Fruit fly (Drosophila melanogaster) whole organism, embryonic: ENCODE measurements around the gene dao.

Source experiments
- Atf3 ChIP-seq: fragments of 200-800 bp; sonication (Bioruptor generic); optimal IDR thresholded peaks from 3 replicates; lab custom pipeline; 2016; ENCODE audit warnings: missing biosample characterization, missing genetic modification characterization
- Bgb ChIP-seq: fragments of 200-800 bp; sonication (Bioruptor generic); IDR thresholded peaks from 2 replicates; pipeline ENCODE4 v1.3.6; 2022; ENCODE audit warnings: missing biosample characterization, missing genetic modification characterization; ENCODE audit not compliant: partially characterized antibody
- CG10431 ChIP-seq: fragments of 200-800 bp; sonication (Bioruptor generic); optimal IDR thresholded peaks from 3 replicates; lab custom pipeline; 2018; ENCODE audit warnings: missing biosample characterization, mild to moderate bottlenecking, missing genetic modification characterization
- CG11247 ChIP-seq: fragments of 200-800 bp; sonication (Bioruptor generic); IDR thresholded peaks from 2 replicates; pipeline ENCODE4 v1.3.6; 2022; ENCODE audit warnings: missing biosample characterization, missing genetic modification characterization
- CG12236 ChIP-seq: fragments of 200-800 bp; sonication (Bioruptor generic); optimal IDR thresholded peaks from 2 replicates; lab custom pipeline; 2016; ENCODE audit warnings: missing biosample characterization, missing genetic modification characterization
- CG15514 ChIP-seq: fragments of 200-800 bp; sonication (Bioruptor generic); optimal IDR thresholded peaks from 3 replicates; lab custom pipeline; 2017; ENCODE audit warnings: missing biosample characterization, missing genetic modification characterization, mild to moderate bottlenecking, moderate library complexity, missing genetic modification reagents
- CG15601 ChIP-seq: fragments of 200-800 bp; sonication (Bioruptor generic); optimal IDR thresholded peaks from 3 replicates; lab custom pipeline; 2019; ENCODE audit warnings: missing biosample characterization, mild to moderate bottlenecking, missing genetic modification characterization, moderate library complexity
- CG18262 ChIP-seq: fragments of 200-800 bp; optimal IDR thresholded peaks from 3 replicates; lab custom pipeline; 2019; ENCODE audit warnings: missing biosample characterization, mild to moderate bottlenecking, missing genetic modification characterization, moderate library complexity
- CG1832 ChIP-seq: fragments of 200-800 bp; sonication (Bioruptor generic); optimal IDR thresholded peaks from 2 replicates; lab custom pipeline; 2017; ENCODE audit warnings: missing biosample characterization, mild to moderate bottlenecking, missing genetic modification characterization, inconsistent platforms
- CG31441 ChIP-seq: fragments of 200-800 bp; sonication (Bioruptor generic); IDR thresholded peaks from 2 replicates; pipeline ENCODE4 v1.3.6; 2022; ENCODE audit warnings: missing biosample characterization, missing genetic modification characterization
- CG32532 ChIP-seq: fragments of 200-800 bp; sonication (Bioruptor generic); IDR thresholded peaks from 2 replicates; pipeline ENCODE4 v1.3.6; 2022; ENCODE audit warnings: missing biosample characterization, missing genetic modification characterization
- CG6689 ChIP-seq: fragments of 200-800 bp; sonication (Bioruptor generic); IDR thresholded peaks from 2 replicates; pipeline ENCODE4 v1.3.6; 2022; ENCODE audit warnings: missing biosample characterization, missing genetic modification characterization
- CG9215 ChIP-seq: fragments of 200-800 bp; sonication (Bioruptor generic); IDR thresholded peaks from 2 replicates; pipeline ENCODE4 v1.3.6; 2022; ENCODE audit warnings: missing biosample characterization, missing genetic modification characterization
- CrebB ChIP-seq: fragments of 200-800 bp; sonication (Bioruptor generic); optimal IDR thresholded peaks from 3 replicates; lab custom pipeline; 2018; ENCODE audit warnings: missing biosample characterization, mild to moderate bottlenecking, missing genetic modification characterization
- Dad ChIP-seq: fragments of 200-800 bp; sonication (Bioruptor generic); optimal IDR thresholded peaks from 3 replicates; lab custom pipeline; 2016; ENCODE audit warnings: missing biosample characterization, missing genetic modification characterization
- Dbx ChIP-seq: fragments of 200-800 bp; sonication (Bioruptor generic); IDR thresholded peaks from 3 replicates; pipeline ENCODE4 v1.3.6; 2022; ENCODE audit warnings: missing biosample characterization, missing genetic modification characterization
- Dp ChIP-seq: fragments of 200-800 bp; sonication (Bioruptor generic); optimal IDR thresholded peaks from 2 replicates; lab custom pipeline; 2018; ENCODE audit warnings: missing biosample characterization, mild to moderate bottlenecking, missing genetic modification characterization, moderate library complexity
- E2f1 ChIP-seq: fragments of 200-800 bp; sonication (Bioruptor generic); IDR thresholded peaks from 2 replicates; pipeline ENCODE4 v1.3.6; 2022; ENCODE audit warnings: missing biosample characterization, missing genetic modification characterization
- H15 ChIP-seq: fragments of 200-800 bp; sonication (Bioruptor generic); IDR thresholded peaks from 3 replicates; pipeline ENCODE4 v1.3.6; 2022; ENCODE audit warnings: missing biosample characterization, missing genetic modification characterization
- HHEX ChIP-seq: fragments of 200-800 bp; sonication (Bioruptor generic); optimal IDR thresholded peaks from 3 replicates; lab custom pipeline; 2017; ENCODE audit warnings: missing biosample characterization, mild to moderate bottlenecking, missing genetic modification characterization, missing genetic modification reagents
- Hand ChIP-seq: fragments of 200-800 bp; sonication (Bioruptor generic); optimal IDR thresholded peaks from 2 replicates; lab custom pipeline; 2017; ENCODE audit warnings: mild to moderate bottlenecking, missing biosample characterization, missing genetic modification reagents, missing genetic modification characterization
- HmgZ ChIP-seq: fragments of 200-800 bp; sonication (Bioruptor generic); optimal IDR thresholded peaks from 2 replicates; lab custom pipeline; 2018; ENCODE audit warnings: missing biosample characterization, mild to moderate bottlenecking, missing genetic modification characterization
- Hr51 ChIP-seq, 2 experiments: fragments of 200-800 bp; sonication (Bioruptor generic); optimal IDR thresholded peaks; 2 replicates in 1 of 2; 3 replicates in 1 of 2; lab custom pipeline; 2016 to 2018; ENCODE audit warnings: missing biosample characterization in 2 of 2, missing genetic modification characterization in 2 of 2, mild to moderate bottlenecking in 1 of 2, moderate library complexity in 1 of 2
- MBD-R2 ChIP-seq: fragments of 200-800 bp; sonication (Bioruptor generic); IDR thresholded peaks from 2 replicates; pipeline ENCODE4 v1.3.6; 2022; ENCODE audit warnings: missing biosample characterization, missing genetic modification characterization
- Med ChIP-seq: fragments of 200-800 bp; sonication (Bioruptor generic); peaks from one replicate; lab custom pipeline; 2016; ENCODE audit warnings: missing biosample characterization, missing genetic modification characterization, mild to moderate bottlenecking, inconsistent platforms, moderate library complexity
- NFAT ChIP-seq: fragments of 200-800 bp; sonication (Bioruptor generic); IDR thresholded peaks from 2 replicates; pipeline ENCODE4 v1.3.6; 2022; ENCODE audit warnings: missing biosample characterization, missing genetic modification characterization
- NfI ChIP-seq: fragments of 200-800 bp; sonication (Bioruptor generic); optimal IDR thresholded peaks from 3 replicates; lab custom pipeline; 2018; ENCODE audit warnings: missing biosample characterization, mild to moderate bottlenecking, missing genetic modification characterization, moderate library complexity
- Pdp1 ChIP-seq, 2 experiments: fragments of 200-800 bp; sonication (Bioruptor generic); optimal IDR thresholded peaks; 3 replicates each; lab custom pipeline; 2016; ENCODE audit warnings: missing biosample characterization in 2 of 2, missing genetic modification characterization in 2 of 2, mild to moderate bottlenecking in 1 of 2, moderate library complexity in 1 of 2
- Stat92E ChIP-seq, 3 experiments: fragments of >200 bp in 2 of 3; fragments of 200-800 bp in 1 of 3; sonication (Bioruptor generic) in 1 of 3; optimal IDR thresholded peaks; 2 replicates each; lab custom pipeline; 2017 to 2019; ENCODE audit warnings: missing biosample characterization in 3 of 3, missing genetic modification characterization in 3 of 3, mild to moderate bottlenecking in 1 of 3, moderate library complexity in 1 of 3
- abd-A ChIP-seq: fragments of 200-800 bp; sonication (Bioruptor generic); optimal IDR thresholded peaks from 3 replicates; lab custom pipeline; 2019; ENCODE audit warnings: missing biosample characterization, mild to moderate bottlenecking, missing genetic modification characterization, moderate library complexity
- chif ChIP-seq, 2 experiments: fragments of 200-800 bp; sonication (Bioruptor generic); optimal IDR thresholded peaks; 3 replicates each; lab custom pipeline; 2016; ENCODE audit warnings: missing biosample characterization in 2 of 2, missing genetic modification characterization in 2 of 2
- chinmo ChIP-seq: fragments of 200-800 bp; sonication (Bioruptor generic); IDR thresholded peaks from 4 replicates; pipeline ENCODE4 v1.3.6; 2022; ENCODE audit warnings: missing biosample characterization, missing genetic modification characterization; ENCODE audit not compliant: partially characterized antibody
- crol ChIP-seq: fragments of 200-800 bp; sonication (Bioruptor generic); IDR thresholded peaks from 2 replicates; pipeline ENCODE4 v1.3.6; 2022; ENCODE audit warnings: missing biosample characterization, missing genetic modification characterization
- dmrt11E ChIP-seq: fragments of 200-800 bp; sonication (Bioruptor generic); optimal IDR thresholded peaks from 3 replicates; lab custom pipeline; 2018; ENCODE audit warnings: missing biosample characterization, mild to moderate bottlenecking, missing genetic modification characterization, moderate library complexity
- dysf ChIP-seq: fragments of 200-800 bp; sonication (Bioruptor generic); IDR thresholded peaks from 3 replicates; pipeline ENCODE4 v1.3.6; 2022; ENCODE audit warnings: missing biosample characterization, missing genetic modification characterization
- ems ChIP-seq: fragments of 200-800 bp; sonication (Bioruptor generic); optimal IDR thresholded peaks from 3 replicates; lab custom pipeline; 2016; ENCODE audit warnings: missing biosample characterization, missing genetic modification characterization
- grn ChIP-seq: fragments of 200-800 bp; sonication (Bioruptor generic); optimal IDR thresholded peaks from 3 replicates; lab custom pipeline; 2017; ENCODE audit warnings: missing biosample characterization, missing genetic modification characterization
- gro ChIP-seq: fragments of 200-800 bp; sonication (Bioruptor generic); optimal IDR thresholded peaks from 2 replicates; lab custom pipeline; 2016; ENCODE audit warnings: missing biosample characterization, missing genetic modification characterization
- lab ChIP-seq: fragments of 200-800 bp; sonication (Bioruptor generic); optimal IDR thresholded peaks from 3 replicates; lab custom pipeline; 2017; ENCODE audit warnings: missing biosample characterization, missing genetic modification characterization, mild to moderate bottlenecking, moderate library complexity, missing genetic modification reagents
- nau ChIP-seq: fragments of 200-800 bp; sonication (Bioruptor generic); optimal IDR thresholded peaks from 3 replicates; lab custom pipeline; 2017; ENCODE audit warnings: missing biosample characterization, mild to moderate bottlenecking, missing genetic modification characterization, missing genetic modification reagents
- otp ChIP-seq: fragments of 200-800 bp; sonication (Bioruptor generic); IDR thresholded peaks from 3 replicates; pipeline ENCODE4, ENCODE4 v1.3.6; 2022; ENCODE audit warnings: missing biosample characterization, missing genetic modification characterization
- pita ChIP-seq: fragments of 200-800 bp; sonication (Bioruptor generic); optimal IDR thresholded peaks from 2 replicates; lab custom pipeline; 2017; ENCODE audit warnings: missing biosample characterization, mild to moderate bottlenecking, missing genetic modification characterization
- sob ChIP-seq: fragments of 200-800 bp; sonication (Bioruptor generic); IDR thresholded peaks from 2 replicates; pipeline ENCODE4 v1.3.6; 2022; ENCODE audit warnings: missing biosample characterization, missing genetic modification characterization
- stc ChIP-seq: fragments of 200-800 bp; sonication (Bioruptor generic); IDR thresholded peaks from 2 replicates; pipeline ENCODE4 v1.3.6; 2022; ENCODE audit warnings: missing biosample characterization, missing genetic modification characterization
- unpg ChIP-seq: fragments of 200-800 bp; sonication (Bioruptor generic); optimal IDR thresholded peaks from 3 replicates; lab custom pipeline; 2018; ENCODE audit warnings: missing biosample characterization, mild to moderate bottlenecking, missing genetic modification characterization, moderate library complexity
- vvl ChIP-seq: fragments of 200-800 bp; sonication (Bioruptor generic); IDR thresholded peaks from 2 replicates; pipeline ENCODE4 v1.3.6; 2022; ENCODE audit warnings: missing biosample characterization, missing genetic modification characterization
- z ChIP-seq: fragments of 200-800 bp; sonication (Bioruptor generic); IDR thresholded peaks from 3 replicates; pipeline ENCODE4 v1.3.6; 2022; ENCODE audit warnings: missing biosample characterization, missing genetic modification characterization

dao gene

dm6 chr2L:15256249-15256648, 7.6 kb downstream of the dao start, which contains the start of the genes PolD3 and Uxt (continued):
- TF ChIP-seq Atf3: no peak
- TF ChIP-seq Stat92E (GFP tag; optimal IDR thresholded peaks at IDR 0.05; lab: Kevin White, UChicago): no peak
- TF ChIP-seq CG31441: 0 out of 2 replicates have a peak, but pooled peaks have one; percentile 12

dm6 chr2L:15264483-15264987, 15.9 kb downstream of the dao start, which contains the start of gene yuri:
Gene yuri, minus strand, starts transcription at chr2L:15264692.
- TF ChIP-seq crol (GFP tag; lab: Robert Waterston, UW) (peak; percentile 76), Stat92E (GFP tag; optimal IDR thresholded peaks at IDR 0.05; lab: Kevin White, UChicago) (peak in 1 of 3 experiments; percentile 57), CG32532 (GFP tag; lab: Robert Waterston, UW) (peak; percentile 79; the same call in 1 of the 2 replicates), CG18262 (peak; percentile 4), Hr51 (GFP tag; optimal IDR thresholded peaks at IDR 0.05; lab: Kevin White, UChicago) (no peak), CG6689 (0 out of 2 replicates have a peak, but pooled peaks have one; percentile 6), H15 (GFP tag; lab: Robert Waterston, UW) (no peak), HHEX (GFP tag; lab: Kevin White, UChicago) (peak; percentile 23), stc (GFP tag; lab: Robert Waterston, UW) (peak; percentile 31; the same call in 1 of the 2 replicates), CG1832 (GFP tag; lab: Kevin White, UChicago) (no peak), CrebB (peak; percentile 73), E2f1 (GFP tag; lab: Robert Waterston, UW) (no peak), z (GFP tag; lab: Robert Waterston, UW) (peak; percentile 39; the same call in 1 of the 3 replicates), ems (peak; percentile 4), Dbx (peak; percentile 68; the same call in 2 of the 3 replicates), CG10431 (GFP tag; lab: Kevin White, UChicago) (peak; percentile 60), grn (GFP tag; lab: Kevin White, UChicago) (peak; percentile 50), otp (GFP tag; lab: Robert Waterston, UW) (peak; percentile 72; the same call in 2 of the 3 replicates), Bgb (GFP tag; lab: Robert Waterston, UW) (peak; percentile 37; the same call in 1 of the 2 replicates), NfI (GFP tag; lab: Kevin White, UChicago) (no peak), CG12236 (GFP tag; lab: Kevin White, UChicago) (no peak), Dp (GFP tag; lab: Kevin White, UChicago) (no peak), CG15514 (peak; percentile 32), HmgZ (tag; lab: Kevin White, UChicago) (peak; percentile 57), abd-A (no peak), Pdp1 (GFP tag; optimal IDR thresholded peaks at IDR 0.05; lab: Kevin White, UChicago) (peak in 1 of 2 experiments; percentile 89), CG9215 (GFP tag; lab: Robert Waterston, UW) (no peak), nau (no peak), gro (GFP tag; lab: Kevin White, UChicago) (peak; percentile 64), dysf (GFP tag; lab: Robert Waterston, UW) (peak; percentile 41; the same call in 1 of the 3 replicates), Dad (GFP tag; lab: Kevin White, UChicago) (no peak), chinmo (GFP tag; lab: Robert Waterston, UW) (peak; percentile 95), lab (peak; percentile 71), CG11247 (GFP tag; lab: Robert Waterston, UW) (no peak), MBD-R2 (GFP tag; lab: Robert Waterston, UW) (0 out of 2 replicates have a peak, but pooled peaks have one; percentile 31), dmrt11E (tag; lab: Kevin White, UChicago) (peak; percentile 3), chif (GFP tag; optimal IDR thresholded peaks at IDR 0.05; lab: Kevin White, UChicago) (no peak), NFAT (GFP tag; lab: Robert Waterston, UW) (peak; percentile 52; the same call in 1 of the 2 replicates), sob (peak; percentile 77; the same call in 1 of the 2 replicates), CG15601 (tag; lab: Kevin White, UChicago) (no peak), Med (GFP tag; lab: Kevin White, UChicago) (peak; percentile 89), unpg (GFP tag; lab: Kevin White, UChicago) (peak; percentile 46), pita (GFP tag; lab: Kevin White, UChicago) (no peak), Hand (GFP tag; lab: Kevin White, UChicago) (no peak), vvl (GFP tag; lab: Robert Waterston, UW) (peak; percentile 74; the same call in 1 of the 2 replicates)
